Fruit fly (Drosophila melanogaster) whole organism, embryonic: Measurements from ENCODE around the gene CG5447.

Experiments used
- Atf-2 ChIP-seq: fragments of 200-800 bp; sonication (Bioruptor generic); optimal IDR thresholded peaks from 2 replicates; lab custom pipeline; 2016; ENCODE audit warnings: missing biosample characterization, missing genetic modification characterization
- CG10321 ChIP-seq: fragments of 200-800 bp; sonication (Bioruptor generic); IDR thresholded peaks from 2 replicates; pipeline ENCODE4 v1.3.6; 2022; ENCODE audit warnings: missing biosample characterization, missing genetic modification characterization
- CG11695 ChIP-seq: fragments of 200-800 bp; sonication (Bioruptor generic); IDR thresholded peaks from 3 replicates; pipeline ENCODE4 v1.3.6; 2022; ENCODE audit warnings: missing biosample characterization, missing genetic modification characterization
- CG14965 ChIP-seq: fragments of 200-800 bp; sonication (Bioruptor generic); optimal IDR thresholded peaks from 2 replicates; lab custom pipeline; 2016; ENCODE audit warnings: missing biosample characterization, missing genetic modification characterization, borderline replicate concordance
- CG1603 ChIP-seq: fragments of 200-800 bp; sonication (Bioruptor generic); optimal IDR thresholded peaks from 2 replicates; lab custom pipeline; 2019; ENCODE audit warnings: missing biosample characterization, mild to moderate bottlenecking, missing genetic modification characterization, moderate library complexity
- CG16863 ChIP-seq: fragments of 200-800 bp; sonication (Bioruptor generic); optimal IDR thresholded peaks from 3 replicates; lab custom pipeline; 2016; ENCODE audit warnings: missing biosample characterization, missing genetic modification characterization
- CG17186 ChIP-seq: fragments of 200-800 bp; sonication (Bioruptor generic); optimal IDR thresholded peaks from 3 replicates; lab custom pipeline; 2017; ENCODE audit warnings: missing biosample characterization, missing genetic modification reagents, missing genetic modification characterization
- CG18619 ChIP-seq: fragments of 200-800 bp; sonication (Bioruptor generic); optimal IDR thresholded peaks from 3 replicates; lab custom pipeline; 2017; ENCODE audit warnings: missing biosample characterization, mild to moderate bottlenecking, missing genetic modification characterization
- CG30431 ChIP-seq: fragments of 200-800 bp; sonication (Bioruptor generic); optimal IDR thresholded peaks from 2 replicates; lab custom pipeline; 2017; ENCODE audit warnings: missing biosample characterization, missing genetic modification characterization
- CG4282 ChIP-seq: fragments of 200-800 bp; sonication (Bioruptor generic); optimal IDR thresholded peaks from 2 replicates; lab custom pipeline; 2016; ENCODE audit warnings: missing biosample characterization, missing genetic modification characterization
- CG4404 ChIP-seq: fragments of 200-800 bp; sonication (Bioruptor generic); IDR thresholded peaks from 2 replicates; pipeline ENCODE4 v1.3.6; 2022; ENCODE audit warnings: missing biosample characterization, missing genetic modification characterization
- CG6689 ChIP-seq: fragments of 200-800 bp; sonication (Bioruptor generic); IDR thresholded peaks from 2 replicates; pipeline ENCODE4 v1.3.6; 2022; ENCODE audit warnings: missing biosample characterization, missing genetic modification characterization
- CG6791 ChIP-seq: fragments of 200-800 bp; sonication (Bioruptor generic); IDR thresholded peaks from 3 replicates; pipeline ENCODE4 v1.3.6; 2022; ENCODE audit warnings: missing biosample characterization, missing genetic modification characterization; ENCODE audit not compliant: partially characterized antibody
- CG7839 ChIP-seq: fragments of 200-800 bp; sonication (Bioruptor generic); optimal IDR thresholded peaks from 3 replicates; lab custom pipeline; 2018; ENCODE audit warnings: missing biosample characterization, mild to moderate bottlenecking, missing genetic modification characterization, moderate library complexity
- CG9437 ChIP-seq: fragments of 200-800 bp; sonication (Bioruptor generic); optimal IDR thresholded peaks from 2 replicates; lab custom pipeline; 2018; ENCODE audit warnings: missing biosample characterization, mild to moderate bottlenecking, missing genetic modification characterization
- CG9609 ChIP-seq: fragments of 200-800 bp; sonication (Bioruptor generic); optimal IDR thresholded peaks from 3 replicates; lab custom pipeline; 2016; ENCODE audit warnings: missing biosample characterization, missing genetic modification characterization
- D19A ChIP-seq: fragments of 200-800 bp; optimal IDR thresholded peaks from 3 replicates; lab custom pipeline; 2019; ENCODE audit warnings: missing biosample characterization, mild to moderate bottlenecking, missing genetic modification characterization, moderate library complexity
- Eip74EF ChIP-seq, 2 experiments: fragments of 200-800 bp in 1 of 2; fragments of >200 bp in 1 of 2; sonication (Bioruptor generic) in 1 of 2; optimal IDR thresholded peaks; 2 replicates each; lab custom pipeline; 2017 to 2019; ENCODE audit warnings: missing biosample characterization in 2 of 2, missing genetic modification characterization in 2 of 2, mild to moderate bottlenecking in 1 of 2, moderate library complexity in 1 of 2
- Fer3 ChIP-seq: fragments of 200-800 bp; sonication (Bioruptor generic); optimal IDR thresholded peaks from 2 replicates; lab custom pipeline; 2018; ENCODE audit warnings: missing biosample characterization, mild to moderate bottlenecking, missing genetic modification characterization, moderate library complexity
- Hmr ChIP-seq: fragments of 200-800 bp; sonication (Bioruptor generic); optimal IDR thresholded peaks from 3 replicates; lab custom pipeline; 2017; ENCODE audit warnings: mild to moderate bottlenecking, missing biosample characterization, missing genetic modification reagents, missing genetic modification characterization
- Mes4 ChIP-seq: fragments of 200-800 bp; sonication (Bioruptor generic); optimal IDR thresholded peaks from 2 replicates; lab custom pipeline; 2016; ENCODE audit warnings: missing biosample characterization, missing genetic modification characterization
- Mrtf ChIP-seq: fragments of 200-800 bp; sonication (Bioruptor generic); IDR thresholded peaks from 3 replicates; pipeline ENCODE4 v1.3.6; 2022; ENCODE audit warnings: missing biosample characterization, missing genetic modification characterization
- Neu2 ChIP-seq: fragments of 200-800 bp; sonication (Bioruptor generic); optimal IDR thresholded peaks from 3 replicates; lab custom pipeline; 2016; ENCODE audit warnings: missing biosample characterization, missing genetic modification characterization, borderline replicate concordance
- NfI ChIP-seq: fragments of 200-800 bp; sonication (Bioruptor generic); optimal IDR thresholded peaks from 3 replicates; lab custom pipeline; 2018; ENCODE audit warnings: missing biosample characterization, mild to moderate bottlenecking, missing genetic modification characterization, moderate library complexity
- Oli ChIP-seq: fragments of 200-800 bp; sonication (Bioruptor generic); optimal IDR thresholded peaks from 2 replicates; lab custom pipeline; 2018; ENCODE audit warnings: missing biosample characterization, mild to moderate bottlenecking, missing genetic modification characterization, moderate library complexity
- Side ChIP-seq: fragments of 200-800 bp; sonication (Bioruptor generic); optimal IDR thresholded peaks from 2 replicates; lab custom pipeline; 2016; ENCODE audit warnings: missing biosample characterization, missing genetic modification characterization
- Sin3A ChIP-seq: fragments of >200 bp; optimal IDR thresholded peaks from 2 replicates; lab custom pipeline; 2018
- Sox102F ChIP-seq: fragments of 200-800 bp; sonication (Bioruptor generic); optimal IDR thresholded peaks from 2 replicates; lab custom pipeline; 2018; ENCODE audit warnings: missing biosample characterization, mild to moderate bottlenecking, missing genetic modification characterization, moderate library complexity
- Spps ChIP-seq: fragments of 200-800 bp; sonication (Bioruptor generic); optimal IDR thresholded peaks from 2 replicates; lab custom pipeline; 2018; ENCODE audit warnings: missing biosample characterization, mild to moderate bottlenecking, missing genetic modification characterization
- amos ChIP-seq: fragments of 200-800 bp; sonication (Bioruptor generic); IDR thresholded peaks from 2 replicates; pipeline ENCODE4 v1.3.6; 2022; ENCODE audit warnings: missing biosample characterization, missing genetic modification characterization; ENCODE audit not compliant: partially characterized antibody
- az2 ChIP-seq: fragments of 200-800 bp; sonication (Bioruptor generic); optimal IDR thresholded peaks from 3 replicates; lab custom pipeline; 2016; ENCODE audit warnings: missing biosample characterization, missing genetic modification characterization
- bcd ChIP-seq: fragments of 200-800 bp; sonication (Bioruptor generic); optimal IDR thresholded peaks from 2 replicates; lab custom pipeline; 2017; ENCODE audit warnings: missing biosample characterization, mild to moderate bottlenecking, missing genetic modification characterization
- dan ChIP-seq: fragments of 200-800 bp; sonication (Bioruptor generic); IDR thresholded peaks from 2 replicates; pipeline ENCODE4 v1.3.6; 2022; ENCODE audit warnings: missing biosample characterization, missing genetic modification characterization
- dimm ChIP-seq: fragments of 200-800 bp; sonication (Bioruptor generic); IDR thresholded peaks from 2 replicates; pipeline ENCODE4 v1.3.6; 2022; ENCODE audit warnings: missing biosample characterization, missing genetic modification characterization
- ems ChIP-seq: fragments of 200-800 bp; sonication (Bioruptor generic); optimal IDR thresholded peaks from 3 replicates; lab custom pipeline; 2016; ENCODE audit warnings: missing biosample characterization, missing genetic modification characterization
- eve ChIP-seq, 2 experiments: fragments of >200 bp; optimal IDR thresholded peaks; 2 replicates each; lab custom pipeline; 2017; ENCODE audit warnings: missing biosample characterization in 2 of 2, missing genetic modification characterization in 2 of 2
- gro ChIP-seq: fragments of 200-800 bp; sonication (Bioruptor generic); optimal IDR thresholded peaks from 2 replicates; lab custom pipeline; 2016; ENCODE audit warnings: missing biosample characterization, missing genetic modification characterization
- luna ChIP-seq: fragments of 200-800 bp; sonication (Bioruptor generic); optimal IDR thresholded peaks from 2 replicates; lab custom pipeline; 2016; ENCODE audit warnings: missing biosample characterization, missing genetic modification characterization
- nerfin-2 ChIP-seq: fragments of 200-800 bp; sonication (Bioruptor generic); IDR thresholded peaks from 2 replicates; pipeline ENCODE4 v1.3.6; 2022; ENCODE audit warnings: missing biosample characterization, missing genetic modification characterization; ENCODE audit not compliant: partially characterized antibody
- nmo ChIP-seq: fragments of 200-800 bp; sonication (Bioruptor generic); optimal IDR thresholded peaks from 2 replicates; lab custom pipeline; 2018; ENCODE audit warnings: missing biosample characterization, mild to moderate bottlenecking, missing genetic modification characterization, moderate library complexity
- nom ChIP-seq: fragments of 200-800 bp; sonication (Bioruptor generic); optimal IDR thresholded peaks from 2 replicates; lab custom pipeline; 2017; ENCODE audit warnings: missing biosample characterization, missing genetic modification characterization, mild to moderate bottlenecking, moderate library complexity, missing genetic modification reagents
- peb ChIP-seq: fragments of 200-800 bp; sonication (Bioruptor generic); IDR thresholded peaks from 2 replicates; pipeline ENCODE4 v1.3.6; 2022; ENCODE audit warnings: missing biosample characterization, missing genetic modification characterization
- pnt ChIP-seq: fragments of 200-800 bp; sonication (Bioruptor generic); optimal IDR thresholded peaks from 3 replicates; lab custom pipeline; 2016; ENCODE audit warnings: missing biosample characterization, missing genetic modification characterization
- sc ChIP-seq, 3 experiments: fragments of >200 bp in 2 of 3; fragments of 200-800 bp in 1 of 3; sonication (Bioruptor generic) in 1 of 3; optimal IDR thresholded peaks; 2 replicates in 2 of 3; 3 replicates in 1 of 3; lab custom pipeline; 2017; ENCODE audit warnings: mild to moderate bottlenecking in 1 of 3, missing biosample characterization in 1 of 3, missing genetic modification characterization in 1 of 3, missing genetic modification reagents in 1 of 3
- sd ChIP-seq: fragments of 200-800 bp; sonication (Bioruptor generic); optimal IDR thresholded peaks from 3 replicates; lab custom pipeline; 2018; ENCODE audit warnings: missing biosample characterization, mild to moderate bottlenecking, missing genetic modification characterization, moderate library complexity
- sens ChIP-seq: fragments of 200-800 bp; sonication (Bioruptor generic); peaks from one replicate; lab custom pipeline; 2016; ENCODE audit warnings: missing biosample characterization, missing genetic modification characterization
- sens-2 ChIP-seq: fragments of 200-800 bp; sonication (Bioruptor generic); IDR thresholded peaks from 2 replicates; pipeline ENCODE4 v1.3.6; 2022; ENCODE audit warnings: missing biosample characterization, missing genetic modification characterization
- shn ChIP-seq: fragments of 200-800 bp; sonication (Bioruptor generic); optimal IDR thresholded peaks from 3 replicates; lab custom pipeline; 2016; ENCODE audit warnings: missing biosample characterization, missing genetic modification characterization
- slou ChIP-seq: fragments of 200-800 bp; sonication (Bioruptor generic); optimal IDR thresholded peaks from 3 replicates; lab custom pipeline; 2016; ENCODE audit warnings: missing biosample characterization, missing genetic modification characterization
- ttk ChIP-seq: fragments of 200-800 bp; sonication (Bioruptor generic); IDR thresholded peaks from 2 replicates; pipeline ENCODE4 v2.1.2; 2022; ENCODE audit warnings: missing biosample characterization, missing genetic modification characterization
- unc-4 ChIP-seq: fragments of 200-800 bp; sonication (Bioruptor generic); IDR thresholded peaks from 2 replicates; pipeline ENCODE4 v1.3.6; 2022; ENCODE audit warnings: missing biosample characterization, missing genetic modification characterization; ENCODE audit not compliant: partially characterized antibody

CG5447 gene

DNA sequence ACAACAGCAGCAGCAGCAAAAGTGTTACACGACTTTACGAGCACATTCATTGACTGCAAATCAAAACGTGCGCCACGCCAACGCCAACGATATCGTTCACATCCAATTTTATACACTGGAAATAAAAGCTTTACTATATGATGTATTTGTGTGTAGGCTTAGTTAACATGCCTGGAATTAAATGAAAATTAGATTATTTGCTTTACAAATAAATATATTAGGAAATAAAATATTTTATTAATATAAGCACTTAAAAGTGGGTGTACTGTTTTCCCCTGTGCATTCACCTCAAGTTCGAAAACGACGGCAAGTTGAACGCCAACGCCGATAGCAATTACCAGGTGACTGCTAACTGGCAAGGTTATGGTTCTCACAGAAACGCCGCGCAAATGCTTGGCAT is 42.6 kb upstream of the CG5447 start (continued):
- TF ChIP-seq NfI (GFP tag; lab: Kevin White, UChicago) (no peak), CG10321 (GFP tag; lab: Robert Waterston, UW) (no peak), luna (GFP tag; lab: Kevin White, UChicago) (no peak), sens-2 (GFP tag; lab: Robert Waterston, UW) (no peak), CG11695 (no peak), CG4282 (GFP tag; lab: Kevin White, UChicago) (no peak), Side (GFP tag; lab: Kevin White, UChicago) (no peak), unc-4 (GFP tag; lab: Robert Waterston, UW) (no peak), Sox102F (GFP tag; lab: Kevin White, UChicago) (no peak), amos (GFP tag; lab: Robert Waterston, UW) (no peak), sens (GFP tag; lab: Kevin White, UChicago) (no peak), CG6791 (GFP tag; lab: Robert Waterston, UW) (no peak), Spps (no peak), Hmr (GFP tag; lab: Kevin White, UChicago) (no peak), CG9437 (GFP tag; lab: Kevin White, UChicago) (no peak), dimm (GFP tag; lab: Robert Waterston, UW) (no peak), Oli (tag; lab: Kevin White, UChicago) (no peak), eve (GFP tag; optimal IDR thresholded peaks at IDR 0.05; lab: Kevin White, UChicago) (no peak), ems (GFP tag; lab: Kevin White, UChicago) (no peak), D19A (tag; lab: Kevin White, UChicago) (no peak), CG17186 (GFP tag; lab: Kevin White, UChicago) (no peak), slou (GFP tag; lab: Kevin White, UChicago) (no peak), shn (no peak), Neu2 (GFP tag; lab: Kevin White, UChicago) (no peak), Sin3A (lab: Kevin White, UChicago) (no peak), Mes4 (GFP tag; lab: Kevin White, UChicago) (no peak), bcd (GFP tag; lab: Kevin White, UChicago) (peak; percentile 3), CG14965 (no peak), CG16863 (GFP tag; lab: Kevin White, UChicago) (no peak), CG1603 (tag; lab: Kevin White, UChicago) (no peak), nom (GFP tag; lab: Kevin White, UChicago) (no peak), Atf-2 (GFP tag; lab: Kevin White, UChicago) (no peak), ttk (GFP tag; lab: Robert Waterston, UW) (peak; percentile 53), nerfin-2 (no peak), CG6689 (GFP tag; lab: Robert Waterston, UW) (no peak), gro (GFP tag; lab: Kevin White, UChicago) (no peak), CG4404 (GFP tag; lab: Robert Waterston, UW) (no peak), peb (GFP tag; lab: Robert Waterston, UW) (no peak), CG9609 (no peak), pnt (GFP tag; lab: Kevin White, UChicago) (no peak), az2 (GFP tag; lab: Kevin White, UChicago) (no peak), Eip74EF (GFP tag; optimal IDR thresholded peaks at IDR 0.05; lab: Kevin White, UChicago) (no peak), CG18619 (GFP tag; lab: Kevin White, UChicago) (no peak), CG7839 (tag; lab: Kevin White, UChicago) (peak; percentile 67), dan (GFP tag; lab: Robert Waterston, UW) (no peak), sd (tag; lab: Kevin White, UChicago) (no peak), CG30431 (GFP tag; lab: Kevin White, UChicago) (no peak), nmo (GFP tag; lab: Kevin White, UChicago) (peak; percentile 26), Mrtf (GFP tag; lab: Robert Waterston, UW) (peak; percentile 41; the same call in 1 of the 3 replicates), sc (optimal IDR thresholded peaks at IDR 0.05; lab: Kevin White, UChicago) (no peak), sc (GFP tag; optimal IDR thresholded peaks at IDR 0.05; lab: Kevin White, UChicago) (no peak), Fer3 (peak; percentile 32)
